Fruit fly (Drosophila melanogaster) whole organism, prepupa: ENCODE data around the gene sqz.

Experiments used
- CG1621 ChIP-seq: fragments of 200-800 bp; sonication (Bioruptor generic); optimal IDR thresholded peaks from 3 replicates; lab custom pipeline; 2018; ENCODE audit warnings: missing biosample characterization, mild to moderate bottlenecking, missing genetic modification characterization
- CG16779 ChIP-seq: fragments of 200-800 bp; sonication (Bioruptor generic); optimal IDR thresholded peaks from 3 replicates; lab custom pipeline; 2017; ENCODE audit warnings: missing biosample characterization, mild to moderate bottlenecking, missing genetic modification characterization
- CG31627 ChIP-seq: fragments of 200-800 bp; sonication (Bioruptor generic); optimal IDR thresholded peaks from 3 replicates; lab custom pipeline; 2016; ENCODE audit warnings: missing biosample characterization, missing genetic modification characterization
- CG8319 ChIP-seq: fragments of 200-800 bp; sonication (Bioruptor generic); optimal IDR thresholded peaks from 3 replicates; lab custom pipeline; 2016; ENCODE audit warnings: missing biosample characterization, missing genetic modification characterization
- CG8632 ChIP-seq: fragments of 200-800 bp; sonication (Bioruptor generic); optimal IDR thresholded peaks from 3 replicates; lab custom pipeline; 2016; ENCODE audit warnings: missing biosample characterization, missing genetic modification characterization
- Gug ChIP-seq: fragments of 200-800 bp; sonication (Bioruptor generic); IDR thresholded peaks from 2 replicates; pipeline ENCODE4 v1.3.6; 2022; ENCODE audit warnings: missing biosample characterization, missing genetic modification characterization
- OdsH ChIP-seq: fragments of 200-800 bp; sonication (Bioruptor generic); optimal IDR thresholded peaks from 3 replicates; lab custom pipeline; 2016; ENCODE audit warnings: missing biosample characterization, missing genetic modification characterization
- Sox102F ChIP-seq: fragments of 200-800 bp; sonication (Bioruptor generic); optimal IDR thresholded peaks from 2 replicates; lab custom pipeline; 2016; ENCODE audit warnings: missing biosample characterization, mild to moderate bottlenecking, missing genetic modification characterization
- fd85E ChIP-seq: fragments of 200-800 bp; sonication (Bioruptor generic); optimal IDR thresholded peaks from 3 replicates; lab custom pipeline; 2016; ENCODE audit warnings: missing biosample characterization, missing genetic modification characterization

DNA sequence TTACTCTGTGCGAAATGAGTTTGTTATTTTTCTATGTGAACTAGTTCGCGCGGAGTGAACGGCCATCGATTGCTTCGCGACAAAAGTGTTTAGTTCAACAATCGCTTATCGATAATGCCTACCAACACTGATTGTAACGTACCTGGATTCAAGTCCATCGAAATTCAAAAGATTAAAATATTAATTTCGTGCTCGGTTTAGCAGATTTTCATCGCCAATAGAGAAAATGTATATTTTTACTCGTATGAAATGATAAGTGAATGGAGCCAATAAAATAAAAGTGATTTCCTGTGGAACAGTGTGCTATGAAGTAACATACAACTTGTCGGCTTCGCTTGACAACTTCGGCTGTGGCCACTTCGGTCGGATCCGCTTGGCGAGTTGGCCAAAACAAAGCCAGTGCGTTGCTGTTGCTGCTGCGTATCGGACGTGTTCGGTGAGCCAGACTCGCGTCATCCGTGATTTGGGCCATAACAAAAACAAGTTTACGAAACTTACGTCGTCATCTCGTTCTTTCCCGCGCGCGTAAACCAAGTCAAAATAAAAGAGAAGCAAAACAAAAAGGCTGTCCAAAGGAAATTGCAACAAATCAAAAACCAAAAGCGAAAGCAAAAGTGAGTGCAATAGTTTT lies 16.4 kb downstream of the sqz start, which contains the start of the genes CG5555 and myd:
- TF ChIP-seq Sox102F (GFP tag; lab: Kevin White, UChicago) = peak; percentile 68
- no peak for TF ChIP-seq CG16779 (tag; lab: Kevin White, UChicago)
- TF ChIP-seq CG1621 (tag; lab: Kevin White, UChicago) = peak; percentile 33
- no peak for TF ChIP-seq Gug (GFP tag; lab: Robert Waterston, UW)
- peak; percentile 54 for TF ChIP-seq CG8632 (GFP tag; lab: Kevin White, UChicago)
- peak; percentile 70 for TF ChIP-seq OdsH (GFP tag; lab: Kevin White, UChicago)
- no peak for TF ChIP-seq CG8319
- TF ChIP-seq CG31627 (GFP tag; lab: Kevin White, UChicago) = peak; percentile 55
- TF ChIP-seq fd85E (GFP tag; lab: Kevin White, UChicago) = no peak
